Fruit fly (Drosophila melanogaster) whole organism, prepupa: Measurements from ENCODE around the gene Vps16A.

ENCODE experiments used
- CG10669 ChIP-seq: fragments of 200-800 bp; sonication (Bioruptor generic); optimal IDR thresholded peaks from 3 replicates; lab custom pipeline; 2018; ENCODE audit warnings: missing biosample characterization, mild to moderate bottlenecking, missing genetic modification characterization, moderate library complexity
- CG11762 ChIP-seq: fragments of 200-800 bp; sonication (Bioruptor generic); optimal IDR thresholded peaks from 3 replicates; lab custom pipeline; 2016; ENCODE audit warnings: missing biosample characterization, missing genetic modification characterization; ENCODE audit not compliant: insufficient read depth
- CG11902 ChIP-seq: fragments of 200-800 bp; sonication (Bioruptor generic); optimal IDR thresholded peaks from 3 replicates; lab custom pipeline; 2016; ENCODE audit warnings: missing biosample characterization, missing genetic modification characterization
- CG15336 ChIP-seq: fragments of 200-800 bp; sonication (Bioruptor generic); IDR thresholded peaks from 2 replicates; pipeline ENCODE4 v1.3.6; 2022; ENCODE audit warnings: missing biosample characterization, missing genetic modification characterization
- CG16779 ChIP-seq: fragments of 200-800 bp; sonication (Bioruptor generic); optimal IDR thresholded peaks from 3 replicates; lab custom pipeline; 2017; ENCODE audit warnings: missing biosample characterization, mild to moderate bottlenecking, missing genetic modification characterization
- CG3032 ChIP-seq: fragments of 200-800 bp; optimal IDR thresholded peaks from 2 replicates; lab custom pipeline; 2019; ENCODE audit warnings: missing biosample characterization, mild to moderate bottlenecking, missing genetic modification characterization, moderate library complexity
- CG31627 ChIP-seq: fragments of 200-800 bp; sonication (Bioruptor generic); optimal IDR thresholded peaks from 3 replicates; lab custom pipeline; 2016; ENCODE audit warnings: missing biosample characterization, missing genetic modification characterization
- CG32006 ChIP-seq: fragments of 200-800 bp; sonication (Bioruptor generic); optimal IDR thresholded peaks from 3 replicates; lab custom pipeline; 2017; ENCODE audit warnings: missing biosample characterization, mild to moderate bottlenecking, missing genetic modification characterization
- CG34406 ChIP-seq: fragments of 200-800 bp; sonication (Bioruptor generic); optimal IDR thresholded peaks from 3 replicates; lab custom pipeline; 2016; ENCODE audit warnings: missing biosample characterization, missing genetic modification characterization
- CG3919 ChIP-seq: fragments of 200-800 bp; sonication (Bioruptor generic); optimal IDR thresholded peaks from 3 replicates; lab custom pipeline; 2016; ENCODE audit warnings: missing biosample characterization, missing genetic modification characterization
- CG4318 ChIP-seq: fragments of 200-800 bp; sonication (Bioruptor generic); optimal IDR thresholded peaks from 3 replicates; lab custom pipeline; 2017; ENCODE audit warnings: missing biosample characterization, mild to moderate bottlenecking, missing genetic modification characterization
- CG6163 ChIP-seq: fragments of 200-800 bp; sonication (Bioruptor generic); IDR thresholded peaks from 3 replicates; pipeline ENCODE4 v1.3.6; 2022; ENCODE audit warnings: missing biosample characterization, missing genetic modification characterization
- CG6276 ChIP-seq: fragments of 200-800 bp; sonication (Bioruptor generic); optimal IDR thresholded peaks from 2 replicates; lab custom pipeline; 2017; ENCODE audit warnings: missing biosample characterization, mild to moderate bottlenecking, missing genetic modification characterization
- CG6792 ChIP-seq: fragments of 200-800 bp; sonication (Bioruptor generic); optimal IDR thresholded peaks from 3 replicates; lab custom pipeline; 2016; ENCODE audit warnings: missing biosample characterization, missing genetic modification characterization
- CG6808 ChIP-seq: fragments of 200-800 bp; sonication (Bioruptor generic); optimal IDR thresholded peaks from 3 replicates; lab custom pipeline; 2017; ENCODE audit warnings: missing biosample characterization, missing genetic modification characterization, mild to moderate bottlenecking, moderate library complexity, missing genetic modification reagents
- CG6854 ChIP-seq: fragments of 200-800 bp; sonication (Bioruptor generic); optimal IDR thresholded peaks from 2 replicates; lab custom pipeline; 2017; ENCODE audit warnings: missing biosample characterization, mild to moderate bottlenecking, missing genetic modification characterization
- CG7368 ChIP-seq: fragments of 200-800 bp; sonication (Bioruptor generic); optimal IDR thresholded peaks from 3 replicates; lab custom pipeline; 2016; ENCODE audit warnings: missing biosample characterization, missing genetic modification characterization
- CG8119 ChIP-seq: fragments of 200-800 bp; sonication (Bioruptor generic); IDR thresholded peaks from 3 replicates; pipeline ENCODE4 v1.3.6; 2022; ENCODE audit warnings: missing biosample characterization, missing genetic modification characterization
- CG8319 ChIP-seq: fragments of 200-800 bp; sonication (Bioruptor generic); optimal IDR thresholded peaks from 3 replicates; lab custom pipeline; 2016; ENCODE audit warnings: missing biosample characterization, missing genetic modification characterization
- CG8632 ChIP-seq: fragments of 200-800 bp; sonication (Bioruptor generic); optimal IDR thresholded peaks from 3 replicates; lab custom pipeline; 2016; ENCODE audit warnings: missing biosample characterization, missing genetic modification characterization
- CG9139 ChIP-seq: fragments of 200-800 bp; sonication (Bioruptor generic); optimal IDR thresholded peaks from 3 replicates; lab custom pipeline; 2017; ENCODE audit warnings: missing biosample characterization, mild to moderate bottlenecking, missing genetic modification characterization
- Eip78C ChIP-seq: fragments of 200-800 bp; sonication (Bioruptor generic); peaks from one replicate; lab custom pipeline; 2016; ENCODE audit warnings: missing biosample characterization, missing genetic modification characterization
- Ets21C ChIP-seq: fragments of 200-800 bp; sonication (Bioruptor generic); optimal IDR thresholded peaks from 3 replicates; lab custom pipeline; 2016; ENCODE audit warnings: missing biosample characterization, missing genetic modification characterization
- Ets96B ChIP-seq: fragments of 200-800 bp; optimal IDR thresholded peaks from 2 replicates; lab custom pipeline; 2019; ENCODE audit warnings: missing biosample characterization, mild to moderate bottlenecking, missing genetic modification characterization, moderate library complexity
- Hr38 ChIP-seq: sonication (Bioruptor generic); optimal IDR thresholded peaks from 2 replicates; lab custom pipeline; 2016; ENCODE audit warnings: missing biosample characterization, missing genetic modification characterization
- Hr4 ChIP-seq: fragments of 200-800 bp; sonication (Bioruptor generic); optimal IDR thresholded peaks from 3 replicates; lab custom pipeline; 2016; ENCODE audit warnings: missing biosample characterization, missing genetic modification characterization
- Lpt ChIP-seq: fragments of 200-800 bp; sonication (Bioruptor generic); optimal IDR thresholded peaks from 3 replicates; lab custom pipeline; 2016; ENCODE audit warnings: missing biosample characterization, missing genetic modification characterization
- Met ChIP-seq: fragments of 200-800 bp; sonication (Bioruptor generic); optimal IDR thresholded peaks from 3 replicates; lab custom pipeline; 2016; ENCODE audit warnings: missing biosample characterization, missing genetic modification characterization
- Smox ChIP-seq: fragments of 200-800 bp; sonication (Bioruptor generic); optimal IDR thresholded peaks from 3 replicates; lab custom pipeline; 2016; ENCODE audit warnings: missing biosample characterization, missing genetic modification characterization
- Sox102F ChIP-seq: fragments of 200-800 bp; sonication (Bioruptor generic); optimal IDR thresholded peaks from 2 replicates; lab custom pipeline; 2016; ENCODE audit warnings: missing biosample characterization, mild to moderate bottlenecking, missing genetic modification characterization
- Sox14 ChIP-seq: fragments of 200-800 bp; sonication (Bioruptor generic); optimal IDR thresholded peaks from 3 replicates; lab custom pipeline; 2016; ENCODE audit warnings: missing biosample characterization, missing genetic modification characterization
- Sox15 ChIP-seq: fragments of 200-800 bp; sonication (Bioruptor generic); optimal IDR thresholded peaks from 3 replicates; lab custom pipeline; 2016; ENCODE audit warnings: missing biosample characterization, missing genetic modification characterization
- achi ChIP-seq: fragments of 200-800 bp; sonication (Bioruptor generic); optimal IDR thresholded peaks from 3 replicates; lab custom pipeline; 2016; ENCODE audit warnings: missing biosample characterization, missing genetic modification characterization
- acj6 ChIP-seq: fragments of 200-800 bp; sonication (Bioruptor generic); optimal IDR thresholded peaks from 3 replicates; lab custom pipeline; 2016; ENCODE audit warnings: missing biosample characterization, missing genetic modification characterization
- cyc ChIP-seq: fragments of 200-800 bp; sonication (Bioruptor generic); optimal IDR thresholded peaks from 3 replicates; lab custom pipeline; 2016; ENCODE audit warnings: missing biosample characterization, missing genetic modification characterization
- dac ChIP-seq: fragments of 200-800 bp; sonication (Bioruptor generic); optimal IDR thresholded peaks from 2 replicates; lab custom pipeline; 2017; ENCODE audit warnings: missing biosample characterization, mild to moderate bottlenecking, missing genetic modification characterization
- dsx ChIP-seq: fragments of 200-800 bp; optimal IDR thresholded peaks from 3 replicates; lab custom pipeline; 2019; ENCODE audit warnings: missing biosample characterization, mild to moderate bottlenecking, missing genetic modification characterization, moderate library complexity; ENCODE audit not compliant: poor library complexity, severe bottlenecking
- fd59A ChIP-seq: fragments of 200-800 bp; sonication (Bioruptor generic); optimal IDR thresholded peaks from 2 replicates; lab custom pipeline; 2017; ENCODE audit warnings: missing biosample characterization, mild to moderate bottlenecking, missing genetic modification characterization, missing genetic modification reagents
- fd85E ChIP-seq: fragments of 200-800 bp; sonication (Bioruptor generic); optimal IDR thresholded peaks from 3 replicates; lab custom pipeline; 2016; ENCODE audit warnings: missing biosample characterization, missing genetic modification characterization
- lz ChIP-seq: fragments of 200-800 bp; sonication (Bioruptor generic); optimal IDR thresholded peaks from 3 replicates; lab custom pipeline; 2016; ENCODE audit warnings: missing biosample characterization, missing genetic modification characterization
- net ChIP-seq: fragments of 200-800 bp; sonication (Bioruptor generic); optimal IDR thresholded peaks from 3 replicates; lab custom pipeline; 2016; ENCODE audit warnings: missing biosample characterization, missing genetic modification characterization
- pdm3 ChIP-seq: fragments of 200-800 bp; sonication (Bioruptor generic); optimal IDR thresholded peaks from 3 replicates; lab custom pipeline; 2016; ENCODE audit warnings: missing biosample characterization, missing genetic modification characterization
- salr ChIP-seq, 2 experiments: fragments of 200-800 bp; sonication (Bioruptor generic); optimal IDR thresholded peaks; 3 replicates each; lab custom pipeline; 2016 to 2018; ENCODE audit warnings: missing biosample characterization in 2 of 2, missing genetic modification characterization in 2 of 2, mild to moderate bottlenecking in 1 of 2
- spab ChIP-seq: fragments of 200-800 bp; sonication (Bioruptor generic); optimal IDR thresholded peaks from 2 replicates; lab custom pipeline; 2017; ENCODE audit warnings: missing biosample characterization, mild to moderate bottlenecking, missing genetic modification characterization, missing genetic modification reagents
- ss ChIP-seq, 2 experiments: fragments of 200-800 bp; sonication (Bioruptor generic); optimal IDR thresholded peaks; 2 replicates in 1 of 2; 3 replicates in 1 of 2; lab custom pipeline; 2017 to 2018; ENCODE audit warnings: mild to moderate bottlenecking in 2 of 2, missing biosample characterization in 2 of 2, missing genetic modification characterization in 2 of 2, moderate library complexity in 1 of 2
- svp ChIP-seq: fragments of 200-800 bp; sonication (Bioruptor generic); peaks from one replicate; lab custom pipeline; 2016; ENCODE audit warnings: missing biosample characterization, missing genetic modification characterization
- topi ChIP-seq: fragments of 200-800 bp; sonication (Bioruptor generic); optimal IDR thresholded peaks from 3 replicates; lab custom pipeline; 2016; ENCODE audit warnings: missing biosample characterization, missing genetic modification characterization
- vri ChIP-seq: fragments of 200-800 bp; sonication (Bioruptor generic); optimal IDR thresholded peaks from 3 replicates; lab custom pipeline; 2016; ENCODE audit warnings: missing biosample characterization, mild to moderate bottlenecking, missing genetic modification characterization

Vps16A gene

DNA sequence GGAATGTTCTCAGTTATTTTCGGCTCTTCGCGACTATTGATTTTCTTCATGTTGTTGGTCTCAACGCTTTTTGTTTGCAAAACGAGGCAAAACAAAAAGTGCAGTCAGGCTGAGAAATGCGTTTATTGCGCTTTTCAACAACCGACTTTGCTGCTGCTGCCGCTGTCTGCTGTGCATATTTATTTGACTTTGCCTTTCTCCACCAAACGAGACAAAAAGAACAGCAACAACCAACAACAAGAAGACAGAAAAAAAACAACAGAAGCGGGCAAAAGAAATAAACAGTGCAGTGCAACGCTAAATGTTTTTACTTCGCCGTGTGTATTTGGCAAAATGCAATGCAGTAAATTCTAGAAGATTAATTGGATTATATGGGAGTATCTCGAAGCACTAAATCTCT, 44.5 kb upstream of the Vps16A start (continued):
- TF ChIP-seq fd59A (no peak), salr (GFP tag; optimal IDR thresholded peaks at IDR 0.05; lab: Kevin White, UChicago) (no peak), CG31627 (GFP tag; lab: Kevin White, UChicago) (no peak), ss (GFP tag; optimal IDR thresholded peaks at IDR 0.05; lab: Kevin White, UChicago) (no peak), dsx (GFP tag; lab: Kevin White, UChicago) (no peak), CG8632 (GFP tag; lab: Kevin White, UChicago) (no peak), CG6792 (GFP tag; lab: Kevin White, UChicago) (no peak), CG15336 (GFP tag; lab: Robert Waterston, UW) (peak; percentile 33; the same call in 1 of the 2 replicates), CG10669 (peak; percentile 5), Ets96B (tag; lab: Kevin White, UChicago) (no peak), CG6808 (GFP tag; lab: Kevin White, UChicago) (peak; percentile 0)

dm6 chr3R:9224807-9225206, 42.0 kb upstream of the Vps16A start:
- no peak for TF ChIP-seq Sox15 (GFP tag; lab: Kevin White, UChicago)
- peak; percentile 35 for TF ChIP-seq CG6792 (GFP tag; lab: Kevin White, UChicago)
- peak; percentile 45 for TF ChIP-seq CG8632 (GFP tag; lab: Kevin White, UChicago)
- peak; percentile 53 for TF ChIP-seq CG34406 (GFP tag; lab: Kevin White, UChicago)
- peak; percentile 74 for TF ChIP-seq svp (GFP tag; lab: Kevin White, UChicago)
- no peak for TF ChIP-seq CG6854 (GFP tag; lab: Kevin White, UChicago)
- TF ChIP-seq Sox14 (GFP tag; lab: Kevin White, UChicago), result peak; percentile 26
- peak; percentile 74 for TF ChIP-seq achi (GFP tag; lab: Kevin White, UChicago)
- TF ChIP-seq Lpt (GFP tag; lab: Kevin White, UChicago), result peak; percentile 68
- no peak for TF ChIP-seq dsx (GFP tag; lab: Kevin White, UChicago)
- peak; percentile 78 for TF ChIP-seq Hr4 (GFP tag; lab: Kevin White, UChicago)
- no peak for TF ChIP-seq CG8319 (GFP tag; lab: Kevin White, UChicago)
- TF ChIP-seq CG15336 (GFP tag; lab: Robert Waterston, UW), result peak; percentile 83
- peak; percentile 61 for TF ChIP-seq pdm3 (GFP tag; lab: Kevin White, UChicago)
- no peak for TF ChIP-seq CG16779 (tag; lab: Kevin White, UChicago)
- no peak for TF ChIP-seq dac (GFP tag; lab: Kevin White, UChicago)
- peak; percentile 10 for TF ChIP-seq CG10669
- TF ChIP-seq CG11762 (GFP tag; lab: Kevin White, UChicago), result peak; percentile 59
- TF ChIP-seq CG6276 (GFP tag; lab: Kevin White, UChicago), result peak; percentile 59
- TF ChIP-seq cyc (GFP tag; lab: Kevin White, UChicago), result no peak
- TF ChIP-seq CG7368 (GFP tag; lab: Kevin White, UChicago), result no peak
- TF ChIP-seq Met (GFP tag; lab: Kevin White, UChicago), result peak; percentile 18
- peak; percentile 31 for TF ChIP-seq CG4318 (GFP tag; lab: Kevin White, UChicago)
- TF ChIP-seq Ets96B (tag; lab: Kevin White, UChicago), result peak; percentile 36
- no peak for TF ChIP-seq topi (GFP tag; lab: Kevin White, UChicago)
- TF ChIP-seq CG11902 (GFP tag; lab: Kevin White, UChicago), result no peak
- no peak for TF ChIP-seq fd85E (GFP tag; lab: Kevin White, UChicago)
- peak; percentile 3 for TF ChIP-seq vri
- peak; percentile 29 for TF ChIP-seq net (GFP tag; lab: Kevin White, UChicago)
- no peak for TF ChIP-seq CG6808 (GFP tag; lab: Kevin White, UChicago)
- peak; percentile 15 for TF ChIP-seq Smox (GFP tag; lab: Kevin White, UChicago)
- TF ChIP-seq Eip78C (GFP tag; lab: Kevin White, UChicago), result peak; percentile 91
- TF ChIP-seq fd59A, result no peak
- TF ChIP-seq CG3919 (GFP tag; lab: Kevin White, UChicago), result peak; percentile 65
- TF ChIP-seq Ets21C (GFP tag; lab: Kevin White, UChicago), result no peak
- peak in 1 of 2 experiments; percentile 75 for TF ChIP-seq salr (GFP tag; optimal IDR thresholded peaks at IDR 0.05; lab: Kevin White, UChicago)
- peak; percentile 71 for TF ChIP-seq CG32006 (GFP tag; lab: Kevin White, UChicago)
- TF ChIP-seq Hr38 (GFP tag; lab: Kevin White, UChicago), result no peak
- TF ChIP-seq Sox102F (GFP tag; lab: Kevin White, UChicago), result no peak
- TF ChIP-seq CG9139 (GFP tag; lab: Kevin White, UChicago), result no peak
- TF ChIP-seq lz (GFP tag; lab: Kevin White, UChicago), result peak; percentile 1
- peak; percentile 85 for TF ChIP-seq CG8119 (GFP tag; lab: Robert Waterston, UW)
- no peak for TF ChIP-seq ss (GFP tag; optimal IDR thresholded peaks at IDR 0.05; lab: Kevin White, UChicago)
- peak; percentile 17 for TF ChIP-seq spab
- TF ChIP-seq CG3032 (tag; lab: Kevin White, UChicago), result peak; percentile 40
- TF ChIP-seq acj6 (GFP tag; lab: Kevin White, UChicago), result peak; percentile 62
- peak; percentile 71; the same call in 1 of the 3 replicates for TF ChIP-seq CG6163
